Worm (Caenorhabditis elegans): ENCODE data around the gene cutl-24.

Gene cutl-24

DNA sequence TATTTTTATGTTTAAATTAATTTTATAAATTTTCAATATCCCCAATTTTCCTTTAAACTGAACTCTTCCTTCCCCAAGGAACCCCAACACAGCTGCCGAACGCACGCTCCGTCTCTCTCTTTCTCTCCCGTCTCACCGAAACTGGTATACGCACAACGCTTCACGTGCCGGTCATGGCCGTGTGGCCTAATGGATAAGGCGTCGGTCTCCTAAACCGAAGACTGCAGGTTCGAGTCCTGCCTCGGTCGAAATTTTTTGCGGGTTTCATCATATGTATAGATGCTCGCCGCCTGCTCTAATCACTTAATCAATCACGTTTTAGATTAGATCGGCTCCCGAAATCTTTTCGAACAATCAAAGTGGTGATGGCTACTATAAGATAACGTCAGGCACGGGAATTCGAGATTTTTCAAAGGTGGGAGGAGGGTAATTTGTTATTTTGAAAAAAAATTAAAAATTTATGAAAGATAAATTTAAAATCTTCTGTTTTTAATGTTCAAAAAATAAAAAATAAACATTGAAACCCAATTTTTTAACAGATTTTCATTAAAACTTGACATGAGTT is 21.0 kb upstream of the cutl-24 start (continued):
- TF ChIP-seq zip-4 (GFP tag; optimal IDR thresholded peaks at IDR 0.05) (peak; percentile 1), alr-1 (tag; optimal IDR thresholded peaks at IDR 0.05; ENCODE audit: borderline replicate concordance) (no peak)

DNA sequence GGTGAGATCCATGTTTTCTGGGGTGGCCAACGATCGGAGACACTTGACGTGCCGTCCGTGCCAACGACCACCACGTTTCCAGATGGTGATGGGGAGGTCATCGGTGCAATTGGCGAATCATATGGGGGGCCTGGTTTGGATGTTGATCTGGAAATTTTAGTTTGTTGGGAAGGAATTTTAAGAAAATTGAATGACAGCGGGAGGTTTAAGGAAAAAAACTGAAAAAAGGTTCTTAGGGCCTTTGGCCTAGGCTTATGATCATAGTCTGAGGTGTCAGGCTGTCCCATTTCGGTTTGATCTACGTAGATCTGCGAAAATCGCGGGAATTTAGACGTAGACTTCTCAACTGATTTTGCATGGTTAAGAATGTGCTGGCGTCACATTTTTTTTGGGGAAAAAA is 17.1 kb upstream of the cutl-24 start, which contains the start of gene col-99:
TSS of gene col-99 (minus strand) at position 101 of the 400 bp plus-strand sequence.
- TF ChIP-seq egl-27 (tag; optimal IDR thresholded peaks at IDR 0.05) (no peak), alr-1 (tag; optimal IDR thresholded peaks at IDR 0.05; ENCODE audit: borderline replicate concordance) (no peak), fkh-8 (tag; optimal IDR thresholded peaks at IDR 0.05) (no peak), lir-3 (tag; optimal IDR thresholded peaks at IDR 0.05; ENCODE audit: poor library complexity) (no peak), xbp-1 (tag; optimal IDR thresholded peaks at IDR 0.05) (no peak), egl-13 (tag; optimal IDR thresholded peaks at IDR 0.05) (no peak), aha-1 (tag; optimal IDR thresholded peaks at IDR 0.05) (no peak), nhr-71 (tag; optimal IDR thresholded peaks at IDR 0.05) (no peak), ceh-8 (GFP tag; optimal IDR thresholded peaks at IDR 0.05) (no peak)

DNA sequence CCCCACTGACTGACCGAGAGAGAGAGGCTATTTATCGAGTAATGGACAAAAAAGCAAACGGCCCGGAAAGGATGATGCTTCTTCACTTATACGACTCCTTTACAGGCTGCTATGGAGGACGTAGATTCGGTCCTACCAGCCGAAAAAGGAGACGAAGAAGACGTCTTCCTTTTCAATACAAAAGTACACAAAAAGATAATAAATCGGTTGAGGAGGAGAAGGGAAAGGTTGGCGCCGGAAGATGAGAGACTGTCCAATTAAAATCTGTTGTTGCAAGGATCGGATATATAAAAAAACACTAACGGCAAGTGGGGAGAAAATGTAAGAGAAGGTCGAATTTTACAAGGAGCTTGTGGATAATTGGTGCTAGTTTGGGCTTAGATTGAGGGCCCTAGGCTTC is 16.1 kb upstream of the cutl-24 start:
- TF ChIP-seq lin-15B (tag; optimal IDR thresholded peaks at IDR 0.05) (no peak), nhr-76 (tag; optimal IDR thresholded peaks at IDR 0.05) (no peak), sup-37 (GFP tag; optimal IDR thresholded peaks at IDR 0.05) (no peak), mdl-1 (tag; optimal IDR thresholded peaks at IDR 0.05) (no peak), blmp-1 (tag; optimal IDR thresholded peaks at IDR 0.05) (peak; percentile 5)

DNA sequence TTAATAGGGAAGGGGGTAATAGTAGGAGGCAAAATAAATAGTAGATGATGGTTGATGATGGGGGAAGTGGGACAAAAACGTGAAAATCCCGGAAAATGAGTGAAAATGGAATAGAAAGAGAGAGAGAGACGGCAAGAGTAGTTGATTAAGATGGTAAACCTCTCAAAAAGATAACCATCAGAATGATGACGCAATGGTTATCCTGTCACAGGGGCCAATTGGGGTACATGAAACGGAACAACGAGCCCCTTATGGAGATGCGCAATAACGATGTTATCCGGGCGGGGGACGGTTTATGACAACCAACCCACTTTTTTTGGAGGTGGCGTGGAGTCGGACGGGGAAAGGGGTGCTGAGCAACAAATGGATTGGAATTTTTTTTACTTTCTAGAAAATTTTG is 15.1 kb upstream of the cutl-24 start:
- no peak for TF ChIP-seq unc-86 (tag; optimal IDR thresholded peaks at IDR 0.05)
- no peak for TF ChIP-seq hlh-4 (tag; optimal IDR thresholded peaks at IDR 0.05)
- no peak for TF ChIP-seq sptf-1 (tag; optimal IDR thresholded peaks at IDR 0.05)
- TF ChIP-seq mdl-1 (tag; optimal IDR thresholded peaks at IDR 0.05) = no peak
- TF ChIP-seq zip-4 (GFP tag; optimal IDR thresholded peaks at IDR 0.05) = no peak
- no peak for TF ChIP-seq lin-13 (GFP tag; optimal IDR thresholded peaks at IDR 0.05)
- TF ChIP-seq lir-3 (tag; optimal IDR thresholded peaks at IDR 0.05; ENCODE audit: poor library complexity) = no peak
- no peak for TF ChIP-seq jun-1 (tag; optimal IDR thresholded peaks at IDR 0.05)
- TF ChIP-seq snu-23 (GFP tag; optimal IDR thresholded peaks at IDR 0.05) = no peak
- TF ChIP-seq nhr-84 (tag; optimal IDR thresholded peaks at IDR 0.05) = no peak
- no peak for TF ChIP-seq ceh-63 (GFP tag; optimal IDR thresholded peaks at IDR 0.05)
- TF ChIP-seq C34B4.2 (tag; optimal IDR thresholded peaks at IDR 0.05) = no peak
- no peak for TF ChIP-seq isw-1 (GFP tag; IDR thresholded peaks at IDR 0.05)
- TF ChIP-seq egl-27 (tag; optimal IDR thresholded peaks at IDR 0.05) = no peak
- TF ChIP-seq nhr-47 (tag; optimal IDR thresholded peaks at IDR 0.05) = no peak
- no peak for TF ChIP-seq unc-130 (tag; optimal IDR thresholded peaks at IDR 0.05)
- TF ChIP-seq aha-1 (tag; optimal IDR thresholded peaks at IDR 0.05) = no peak
- TF ChIP-seq dsc-1 (tag; optimal IDR thresholded peaks at IDR 0.05) = no peak
- TF ChIP-seq mep-1 (tag; optimal IDR thresholded peaks at IDR 0.05) = no peak
- no peak for TF ChIP-seq sup-37 (GFP tag; optimal IDR thresholded peaks at IDR 0.05)

DNA sequence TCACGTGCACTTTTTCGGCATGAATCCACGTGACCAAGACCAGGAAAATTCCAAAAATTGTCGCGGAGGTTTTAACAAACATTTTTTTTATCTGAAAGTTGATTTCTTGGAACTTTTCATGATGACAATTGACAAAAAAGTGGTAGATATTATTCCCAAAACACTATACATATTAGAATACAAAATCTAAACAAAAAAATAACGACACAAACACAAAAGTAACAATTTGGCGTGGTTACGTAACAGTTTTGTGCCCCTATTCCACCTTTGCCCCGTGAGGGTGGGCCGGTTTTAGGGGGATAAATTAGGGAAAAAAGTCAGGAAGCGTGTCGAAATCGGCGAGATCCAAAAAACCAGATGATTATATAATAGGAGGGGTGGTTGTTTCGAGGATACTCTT is 7.1 kb upstream of the cutl-24 start, which contains the start of gene gegf-1:
TSS of gene gegf-1 (minus strand) at position 101 of the 400 bp plus-strand sequence.
- TF ChIP-seq unc-30 (tag; optimal IDR thresholded peaks at IDR 0.05) = no peak
- no peak for TF ChIP-seq unc-98 (GFP tag; IDR thresholded peaks at IDR 0.05)
- no peak for TF ChIP-seq ceh-90 (tag; optimal IDR thresholded peaks at IDR 0.05)
- no peak for TF ChIP-seq irx-1 (tag; optimal IDR thresholded peaks at IDR 0.05)
- TF ChIP-seq lin-35 (GFP tag; optimal IDR thresholded peaks at IDR 0.05) = no peak
- no peak for TF ChIP-seq rnt-1 (tag; optimal IDR thresholded peaks at IDR 0.05)
- TF ChIP-seq ceh-63 (GFP tag; optimal IDR thresholded peaks at IDR 0.05) = no peak
- no peak for TF ChIP-seq mdl-1 (tag; optimal IDR thresholded peaks at IDR 0.05)
- no peak for TF ChIP-seq zag-1 (tag; optimal IDR thresholded peaks at IDR 0.05)
- TF ChIP-seq lin-39 (tag; optimal IDR thresholded peaks at IDR 0.05) = no peak
- TF ChIP-seq lsy-2 (tag; optimal IDR thresholded peaks at IDR 0.05) = no peak
- no peak for TF ChIP-seq nhr-11 (tag; optimal IDR thresholded peaks at IDR 0.05)
